Fruit fly (Drosophila melanogaster): Measurements from ENCODE around the gene Ir7f.

The Ir7f gene

dm6 chrX:7930236-7931027 lies 46.6 kb upstream of the Ir7f start (continued):
- no peak for TF ChIP-seq Hr51 (GFP tag; optimal IDR thresholded peaks at IDR 0.05)
- TF ChIP-seq D19A (tag; optimal IDR thresholded peaks at IDR 0.05) = no peak
- TF ChIP-seq CG10565 (GFP tag; optimal IDR thresholded peaks at IDR 0.05) = no peak
- no peak for TF ChIP-seq CG8924 (tag; optimal IDR thresholded peaks at IDR 0.05)
- TF ChIP-seq Blimp-1 (GFP tag; optimal IDR thresholded peaks at IDR 0.05) = no peak
- peak; percentile 87 for TF ChIP-seq MTF-1 (GFP tag; optimal IDR thresholded peaks at IDR 0.05; ENCODE audit: borderline replicate concordance)
- TF ChIP-seq Sry-β (GFP tag; optimal IDR thresholded peaks at IDR 0.05) = no peak
- no peak for TF ChIP-seq C15 (GFP tag; IDR thresholded peaks at IDR 0.05)
- TF ChIP-seq nerfin-1 (tag; optimal IDR thresholded peaks at IDR 0.05) = peak; percentile 1
- no peak for TF ChIP-seq CG8944 (GFP tag; optimal IDR thresholded peaks at IDR 0.05)
- no peak for TF ChIP-seq emc (GFP tag; optimal IDR thresholded peaks at IDR 0.05)
- TF ChIP-seq CG12236 (GFP tag; optimal IDR thresholded peaks at IDR 0.05) = no peak
- no peak for TF ChIP-seq lbe (GFP tag; optimal IDR thresholded peaks at IDR 0.05)
- TF ChIP-seq sqz (GFP tag; optimal IDR thresholded peaks at IDR 0.05) = no peak
- TF ChIP-seq chinmo (GFP tag; IDR thresholded peaks at IDR 0.05; ENCODE audit: partially characterized antibody) = 0 out of 4 replicates have a peak, but pooled peaks have one; percentile 46
- no peak for TF ChIP-seq CG31388 (GFP tag; optimal IDR thresholded peaks at IDR 0.05)
- TF ChIP-seq cg (GFP tag; optimal IDR thresholded peaks at IDR 0.05) = peak; percentile 83
- TF ChIP-seq CG13287 (GFP tag; IDR thresholded peaks at IDR 0.05; ENCODE audit: partially characterized antibody) = peak; percentile 11
- TF ChIP-seq CG17385 (GFP tag; optimal IDR thresholded peaks at IDR 0.05) = no peak
- no peak for TF ChIP-seq grau (tag; optimal IDR thresholded peaks at IDR 0.05)
- TF ChIP-seq ci (GFP tag; IDR thresholded peaks at IDR 0.05) = no peak
- no peak for TF ChIP-seq CG14860 (GFP tag; IDR thresholded peaks at IDR 0.05; ENCODE audit: partially characterized antibody)
- TF ChIP-seq trh (GFP tag; optimal IDR thresholded peaks at IDR 0.05) = no peak
- TF ChIP-seq onecut (GFP tag; IDR thresholded peaks at IDR 0.05) = peak; percentile 98
- 0 out of 3 replicates have a peak, but pooled peaks have one; percentile 15 for TF ChIP-seq CG34224 (GFP tag; IDR thresholded peaks at IDR 0.05; ENCODE audit: partially characterized antibody)
- no peak for TF ChIP-seq Taf1 (GFP tag; IDR thresholded peaks at IDR 0.05)
- TF ChIP-seq Tbp (GFP tag; optimal IDR thresholded peaks at IDR 0.05) = no peak
- no peak for TF ChIP-seq phol (tag; optimal IDR thresholded peaks at IDR 0.05)
- no peak for TF ChIP-seq Myb (GFP tag; optimal IDR thresholded peaks at IDR 0.05)
- no peak for TF ChIP-seq CG13894 (tag; optimal IDR thresholded peaks at IDR 0.05)
- TF ChIP-seq Ptx1 (GFP tag; IDR thresholded peaks at IDR 0.05) = no peak
- no peak; the same call in 3 of the 4 replicates for TF ChIP-seq Dll (GFP tag; IDR thresholded peaks at IDR 0.05; ENCODE audit: partially characterized antibody)
- TF ChIP-seq tio (GFP tag; optimal IDR thresholded peaks at IDR 0.05) = no peak
- no peak for TF ChIP-seq disco-r (GFP tag; optimal IDR thresholded peaks at IDR 0.05)
- TF ChIP-seq eyg (GFP tag; optimal IDR thresholded peaks at IDR 0.05) = no peak
- TF ChIP-seq CG31224 (GFP tag; IDR thresholded peaks at IDR 0.05) = no peak
- no peak for TF ChIP-seq CG14710 (tag; optimal IDR thresholded peaks at IDR 0.05)
- no peak for TF ChIP-seq cas (GFP tag; IDR thresholded peaks at IDR 0.05)
- TF ChIP-seq vnd (GFP tag; IDR thresholded peaks at IDR 0.05; ENCODE audit: partially characterized antibody) = no peak
- TF ChIP-seq CG12391 (tag; optimal IDR thresholded peaks at IDR 0.05) = no peak
- TF ChIP-seq B-H1 (GFP tag; IDR thresholded peaks at IDR 0.05) = no peak
- no peak for TF ChIP-seq Ada2b (GFP tag; IDR thresholded peaks at IDR 0.05)
- TF ChIP-seq Usf (GFP tag; optimal IDR thresholded peaks at IDR 0.05) = no peak
- TF ChIP-seq exex (tag; optimal IDR thresholded peaks at IDR 0.05) = no peak
- TF ChIP-seq otp (GFP tag; IDR thresholded peaks at IDR 0.05) = no peak
- no peak for TF ChIP-seq CG12659 (GFP tag; optimal IDR thresholded peaks at IDR 0.05)
- TF ChIP-seq h (optimal IDR thresholded peaks at IDR 0.05) = no peak
- TF ChIP-seq CG8478 (optimal IDR thresholded peaks at IDR 0.05) = no peak
- TF ChIP-seq Dip2 (GFP tag; IDR thresholded peaks at IDR 0.05) = no peak
- TF ChIP-seq gsb (GFP tag; IDR thresholded peaks at IDR 0.05) = no peak
